Worm (Caenorhabditis elegans): ENCODE measurements around the gene ZK856.19.

ZK856.19 gene

ce11 chrV:10178166-10178565 is 26.5 kb downstream of the ZK856.19 start (continued):
- TF ChIP-seq blmp-1 (tag; optimal IDR thresholded peaks at IDR 0.05) (peak; percentile 95), lin-35 (GFP tag; optimal IDR thresholded peaks at IDR 0.05) (peak; percentile 50 to 76), nhr-90 (tag; optimal IDR thresholded peaks at IDR 0.05; ENCODE audit: poor library complexity) (peak; percentile 80), nhr-11 (tag; optimal IDR thresholded peaks at IDR 0.05) (no peak), ceh-88 (GFP tag; IDR thresholded peaks at IDR 0.05) (peak; percentile 59), Y116A8C.19 (tag; optimal IDR thresholded peaks at IDR 0.05; ENCODE audit: borderline replicate concordance) (no peak), unc-30 (tag; optimal IDR thresholded peaks at IDR 0.05) (no peak), alr-1 (tag; optimal IDR thresholded peaks at IDR 0.05; ENCODE audit: borderline replicate concordance) (no peak), fkh-8 (tag; optimal IDR thresholded peaks at IDR 0.05) (peak; percentile 85), grh-1 (GFP tag; IDR thresholded peaks at IDR 0.05) (peak; percentile 91)

DNA sequence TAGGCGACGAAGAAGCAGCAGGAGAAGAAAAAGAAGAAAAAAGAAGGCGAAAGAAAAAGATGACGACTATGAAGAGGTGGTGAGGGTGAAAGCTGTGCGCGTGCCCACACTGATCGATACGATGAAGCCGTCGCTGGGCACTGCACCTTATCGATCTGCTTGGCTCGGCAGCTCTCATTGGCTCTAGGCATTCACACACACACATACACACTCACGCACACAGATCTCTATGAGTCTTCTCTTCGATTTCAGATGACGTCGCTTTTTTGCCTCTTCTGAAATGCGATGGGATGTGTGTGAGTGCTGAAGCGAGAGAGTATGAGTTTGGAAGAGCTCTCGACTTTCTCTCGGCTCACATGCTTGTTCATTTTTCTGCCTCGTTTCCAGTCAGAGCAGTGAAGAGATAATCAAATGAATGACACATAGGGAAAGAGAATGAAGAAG is 30.1 kb downstream of the ZK856.19 start:
- TF ChIP-seq unc-98 (GFP tag; IDR thresholded peaks at IDR 0.05) = no peak
- no peak for TF ChIP-seq sptf-1 (tag; optimal IDR thresholded peaks at IDR 0.05)
- TF ChIP-seq pax-3 (tag; optimal IDR thresholded peaks at IDR 0.05) = peak; percentile 78
- TF ChIP-seq ets-5 (GFP tag; IDR thresholded peaks at IDR 0.05) = no peak
- TF ChIP-seq swsn-7 (tag; optimal IDR thresholded peaks at IDR 0.05) = peak; percentile 85
- peak; percentile 45 for TF ChIP-seq snpc-4 (tag; optimal IDR thresholded peaks at IDR 0.05)
- TF ChIP-seq Y116A8C.19 (tag; optimal IDR thresholded peaks at IDR 0.05; ENCODE audit: borderline replicate concordance) = no peak
- TF ChIP-seq lin-14 (GFP tag; optimal IDR thresholded peaks at IDR 0.05) = peak; percentile 97
- TF ChIP-seq mdl-1 (tag; optimal IDR thresholded peaks at IDR 0.05) = peak in 1 of 2 experiments; percentile 51
- TF ChIP-seq C34B4.2 (tag; optimal IDR thresholded peaks at IDR 0.05) = no peak
- TF ChIP-seq egl-27 (tag; optimal IDR thresholded peaks at IDR 0.05) = peak in 1 of 2 experiments; percentile 27
- TF ChIP-seq fkh-8 (tag; optimal IDR thresholded peaks at IDR 0.05) = peak; percentile 98
- no peak for TF ChIP-seq lin-39 (tag; optimal IDR thresholded peaks at IDR 0.05)
- TF ChIP-seq mef-2 (tag; optimal IDR thresholded peaks at IDR 0.05) = peak; percentile 53
- no peak for TF ChIP-seq efl-3 (GFP tag; optimal IDR thresholded peaks at IDR 0.05)
- TF ChIP-seq ces-1 (GFP tag; optimal IDR thresholded peaks at IDR 0.05) = peak; percentile 70
- TF ChIP-seq lir-3 (tag; optimal IDR thresholded peaks at IDR 0.05; ENCODE audit: poor library complexity) = no peak
- TF ChIP-seq mab-9 (GFP tag; IDR thresholded peaks at IDR 0.05) = peak; percentile 9; the same call in 1 of the 2 replicates
- no peak for TF ChIP-seq nhr-90 (tag; optimal IDR thresholded peaks at IDR 0.05; ENCODE audit: poor library complexity)
- peak; percentile 71 for TF ChIP-seq snu-23 (GFP tag; optimal IDR thresholded peaks at IDR 0.05)
- TF ChIP-seq ceh-8 (GFP tag; optimal IDR thresholded peaks at IDR 0.05) = peak; percentile 77
- TF ChIP-seq tlp-1 (tag; optimal IDR thresholded peaks at IDR 0.05) = no peak
- TF ChIP-seq tbx-2 (tag; optimal IDR thresholded peaks at IDR 0.05) = peak; percentile 82
- TF ChIP-seq mep-1 (tag; optimal IDR thresholded peaks at IDR 0.05) = peak; percentile 55
- peak; percentile 41 for TF ChIP-seq jun-1 (tag; optimal IDR thresholded peaks at IDR 0.05)
- TF ChIP-seq unc-30 (tag; optimal IDR thresholded peaks at IDR 0.05) = no peak
- TF ChIP-seq pag-3 (tag; optimal IDR thresholded peaks at IDR 0.05; ENCODE audit: borderline replicate concordance, insufficient read depth) = no peak
- TF ChIP-seq fos-1 (tag; optimal IDR thresholded peaks at IDR 0.05) = peak; percentile 74
- peak; percentile 76 for TF ChIP-seq ztf-4 (tag; optimal IDR thresholded peaks at IDR 0.05)
- no peak for TF ChIP-seq aly-2 (tag; optimal IDR thresholded peaks at IDR 0.05)
- TF ChIP-seq zag-1 (tag; optimal IDR thresholded peaks at IDR 0.05) = peak; percentile 75
- TF ChIP-seq lin-35 (GFP tag; optimal IDR thresholded peaks at IDR 0.05) = peak in 1 of 2 experiments; percentile 62
- no peak for TF ChIP-seq pqm-1 (tag; optimal IDR thresholded peaks at IDR 0.05)
- TF ChIP-seq unc-86 (tag; optimal IDR thresholded peaks at IDR 0.05) = peak; percentile 94
- TF ChIP-seq egl-13 (tag; optimal IDR thresholded peaks at IDR 0.05) = peak; percentile 91
- TF ChIP-seq fkh-4 (tag; optimal IDR thresholded peaks at IDR 0.05; ENCODE audit: borderline replicate concordance) = no peak
- TF ChIP-seq irx-1 (tag; optimal IDR thresholded peaks at IDR 0.05) = peak; percentile 55
- peak; percentile 90 for TF ChIP-seq nhr-71 (tag; optimal IDR thresholded peaks at IDR 0.05)
- TF ChIP-seq fkh-10 (GFP tag; optimal IDR thresholded peaks at IDR 0.05) = peak; percentile 97
- peak; percentile 5 for TF ChIP-seq lin-15B (tag; optimal IDR thresholded peaks at IDR 0.05)
- peak; percentile 56 to 78 for TF ChIP-seq lsy-2 (tag; optimal IDR thresholded peaks at IDR 0.05)
- TF ChIP-seq nhr-84 (tag; optimal IDR thresholded peaks at IDR 0.05) = no peak
- no peak for TF ChIP-seq alr-1 (tag; optimal IDR thresholded peaks at IDR 0.05; ENCODE audit: borderline replicate concordance)
- TF ChIP-seq dsc-1 (tag; optimal IDR thresholded peaks at IDR 0.05) = peak; percentile 68
- TF ChIP-seq nhr-237 (tag; optimal IDR thresholded peaks at IDR 0.05) = peak; percentile 24

Measured in whole organism, L1 larva.